Worm (Caenorhabditis elegans): ENCODE results near the gene C30B5.2.

The C30B5.2 gene

DNA sequence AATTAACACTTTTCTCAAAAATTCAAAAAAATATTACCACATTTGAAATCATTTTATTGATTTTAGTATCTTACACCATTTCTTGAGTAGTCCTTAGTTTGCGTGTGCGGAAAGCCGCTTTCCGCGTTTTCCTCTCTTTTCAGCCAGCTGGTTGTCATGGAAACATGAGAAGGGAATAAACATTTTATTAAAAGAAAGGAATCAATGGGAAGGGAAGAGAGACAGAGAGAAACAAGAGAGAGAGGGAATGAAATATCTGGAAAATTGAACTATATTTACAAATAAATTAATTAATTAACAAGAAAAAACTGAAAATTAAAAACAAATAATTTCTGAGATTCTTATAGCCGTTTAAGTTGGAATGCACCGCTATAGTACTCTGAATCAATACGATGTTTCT lies 22.4 kb downstream of the C30B5.2 start, which contains the start of gene mks-2:
Gene mks-2 (minus strand): TSS at position 101 of the 400 bp plus-strand sequence.
- TF ChIP-seq mec-3 (tag; optimal IDR thresholded peaks at IDR 0.05; ENCODE audit: borderline replicate concordance) (no peak), eyg-1 (tag; optimal IDR thresholded peaks at IDR 0.05) (no peak)

DNA sequence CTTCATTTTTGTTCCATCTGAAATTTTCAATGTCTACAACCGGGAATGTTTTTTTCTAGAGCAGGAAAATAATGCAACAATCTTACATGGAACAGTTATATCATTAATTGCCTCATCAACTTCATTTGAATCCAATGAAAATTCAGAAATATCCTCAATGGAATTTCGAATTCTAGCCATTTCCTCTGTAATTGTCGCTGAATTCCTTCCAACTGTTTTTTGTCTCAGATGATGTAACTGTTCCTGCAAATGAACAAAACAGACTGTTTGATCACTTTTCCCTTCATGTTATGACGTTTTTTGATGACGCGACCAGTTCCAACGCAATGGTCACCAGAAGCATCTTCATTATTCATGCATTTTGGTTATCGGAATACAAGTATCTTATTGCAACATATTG lies 24.5 kb downstream of the C30B5.2 start:
- no peak for TF ChIP-seq ets-4 (tag; optimal IDR thresholded peaks at IDR 0.05)
- TF ChIP-seq fkh-6 (tag; optimal IDR thresholded peaks at IDR 0.05) = no peak
- no peak for TF ChIP-seq K09A11.1 (tag; optimal IDR thresholded peaks at IDR 0.05; ENCODE audit: insufficient read depth)
- TF ChIP-seq pha-4 (tag; optimal IDR thresholded peaks at IDR 0.05) = no peak
- TF ChIP-seq ref-2 (tag; optimal IDR thresholded peaks at IDR 0.05) = no peak
- no peak for TF ChIP-seq syd-9 (tag; optimal IDR thresholded peaks at IDR 0.05)
- no peak for TF ChIP-seq che-1 (tag; optimal IDR thresholded peaks at IDR 0.05)
- no peak for TF ChIP-seq hlh-6 (tag; optimal IDR thresholded peaks at IDR 0.05)
- no peak for TF ChIP-seq hlh-30 (tag; optimal IDR thresholded peaks at IDR 0.05; ENCODE audit: insufficient read depth)
- no peak for TF ChIP-seq ceh-31 (tag; optimal IDR thresholded peaks at IDR 0.05)

DNA sequence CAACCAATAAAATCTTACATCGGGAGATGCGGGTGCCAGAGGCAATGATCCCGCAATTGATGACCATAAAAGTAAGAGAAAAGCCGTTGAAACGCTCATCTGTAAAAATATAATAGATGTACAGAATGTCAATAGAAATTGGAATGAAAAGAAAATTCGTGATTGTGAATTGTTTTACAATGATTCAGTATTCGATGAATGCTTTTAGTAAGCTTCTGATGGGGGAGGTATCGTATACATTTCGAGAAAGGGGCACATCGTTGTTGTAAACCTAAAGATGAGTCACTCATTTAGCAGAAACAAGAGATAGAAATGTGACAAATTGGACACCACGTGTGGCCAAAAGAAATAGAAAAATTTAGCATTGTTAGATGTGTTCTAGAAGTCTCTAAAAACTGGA lies 25.6 kb downstream of the C30B5.2 start, which contains the start of gene C30B5.6:
Gene C30B5.6 (minus strand): TSS at position 101 of the 400 bp plus-strand sequence.
- TF ChIP-seq gmeb-2 (tag; optimal IDR thresholded peaks at IDR 0.05) (no peak), Y22D7AL.16 (tag; optimal IDR thresholded peaks at IDR 0.05) (no peak), eyg-1 (tag; optimal IDR thresholded peaks at IDR 0.05) (no peak), C38D4.7 (GFP tag; optimal IDR thresholded peaks at IDR 0.05) (no peak), fkh-10 (GFP tag; optimal IDR thresholded peaks at IDR 0.05) (no peak), ttx-3 (tag; optimal IDR thresholded peaks at IDR 0.05) (no peak), ceh-48 (tag; optimal IDR thresholded peaks at IDR 0.05) (no peak), K09A11.1 (tag; optimal IDR thresholded peaks at IDR 0.05; ENCODE audit: insufficient read depth) (no peak), elt-4 (tag; optimal IDR thresholded peaks at IDR 0.05) (no peak), dmd-4 (tag; optimal IDR thresholded peaks at IDR 0.05; ENCODE audit: borderline replicate concordance) (no peak), ceh-2 (tag; optimal IDR thresholded peaks at IDR 0.05) (no peak), odd-2 (tag; optimal IDR thresholded peaks at IDR 0.05) (no peak), lim-6 (tag; optimal IDR thresholded peaks at IDR 0.05) (no peak), pax-1 (tag; optimal IDR thresholded peaks at IDR 0.05) (no peak)

DNA sequence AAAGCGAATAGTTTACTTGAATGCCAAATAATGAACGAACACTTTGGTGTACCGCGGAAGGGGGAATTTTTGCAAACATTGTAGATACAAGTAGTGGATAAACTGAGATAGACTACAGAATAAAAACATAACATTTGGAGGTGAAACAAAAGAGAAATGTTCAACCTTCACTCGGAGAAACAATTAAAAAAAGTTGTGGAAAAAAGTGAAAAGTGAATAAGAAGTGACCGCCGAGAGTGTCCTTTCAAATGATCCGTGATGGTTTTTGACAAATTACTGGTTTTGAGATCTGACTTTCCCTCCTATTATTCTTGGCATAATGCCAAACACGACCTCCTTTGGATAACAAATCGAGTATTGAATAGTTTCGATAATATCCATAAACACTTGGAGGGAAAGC lies 26.8 kb downstream of the C30B5.2 start:
- TF ChIP-seq ttx-3 (tag; optimal IDR thresholded peaks at IDR 0.05) (no peak), lin-11 (tag; optimal IDR thresholded peaks at IDR 0.05) (no peak), tbx-2 (tag; optimal IDR thresholded peaks at IDR 0.05) (no peak), pha-4 (tag; optimal IDR thresholded peaks at IDR 0.05) (no peak), elt-4 (tag; optimal IDR thresholded peaks at IDR 0.05) (no peak), pqm-1 (tag; optimal IDR thresholded peaks at IDR 0.05) (no peak), ceh-2 (tag; optimal IDR thresholded peaks at IDR 0.05) (no peak)

DNA sequence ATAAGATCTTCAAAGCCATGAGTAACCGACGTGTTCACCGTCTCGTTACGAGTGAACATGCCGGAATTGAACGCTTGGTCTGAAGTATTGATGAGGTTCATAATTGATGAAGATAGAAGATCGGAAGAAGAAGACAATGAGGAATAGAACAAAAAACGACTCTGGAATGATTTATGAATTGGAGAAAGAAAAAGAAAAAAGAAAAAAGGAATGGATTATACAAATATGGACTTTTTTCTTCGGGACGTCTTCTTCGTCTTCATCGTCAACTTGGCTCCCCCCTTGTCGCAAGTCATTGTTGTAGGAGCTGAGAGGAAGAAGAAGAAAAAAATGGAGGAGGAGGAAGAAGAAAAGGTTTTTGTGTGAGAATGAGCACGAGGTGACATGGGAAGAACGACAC lies 30.0 kb downstream of the C30B5.2 start, which contains the start of gene srsy-2:
Gene srsy-2 (minus strand): TSS at position 101 of the 400 bp plus-strand sequence.
- TF ChIP-seq pax-1 (tag; optimal IDR thresholded peaks at IDR 0.05) (no peak), unc-42 (tag; optimal IDR thresholded peaks at IDR 0.05) (no peak), fkh-10 (GFP tag; optimal IDR thresholded peaks at IDR 0.05) (no peak), Y22D7AL.16 (tag; optimal IDR thresholded peaks at IDR 0.05) (no peak), ceh-19 (GFP tag; optimal IDR thresholded peaks at IDR 0.05) (no peak), dve-1 (tag; optimal IDR thresholded peaks at IDR 0.05) (no peak), C08G9.2 (tag; optimal IDR thresholded peaks at IDR 0.05) (no peak), ceh-45 (GFP tag; IDR thresholded peaks at IDR 0.05) (no peak), pqm-1 (tag; optimal IDR thresholded peaks at IDR 0.05) (no peak), hlh-6 (tag; optimal IDR thresholded peaks at IDR 0.05) (no peak), ttx-3 (tag; optimal IDR thresholded peaks at IDR 0.05) (no peak), ceh-14 (tag; optimal IDR thresholded peaks at IDR 0.05) (no peak), ama-1 (optimal IDR thresholded peaks at IDR 0.05) (no peak), tbx-2 (tag; optimal IDR thresholded peaks at IDR 0.05) (no peak), sox-2 (GFP tag; IDR thresholded peaks at IDR 0.05) (no peak), rnt-1 (tag; optimal IDR thresholded peaks at IDR 0.05) (no peak), ceh-48 (tag; optimal IDR thresholded peaks at IDR 0.05) (no peak)
